Fruit fly (Drosophila melanogaster): ENCODE measurements around the gene CG43220.

dm6 chr2L:17498721-17499120, 12.4 kb downstream of the CG43220 start, which contains the start of gene CG15142:
- no peak for TF ChIP-seq Gug (GFP tag; IDR thresholded peaks at IDR 0.05)
- no peak for TF ChIP-seq Ets21C (GFP tag; optimal IDR thresholded peaks at IDR 0.05)
- TF ChIP-seq CG11294 (GFP tag; IDR thresholded peaks at IDR 0.05), result no peak
- TF ChIP-seq CG7368 (GFP tag; optimal IDR thresholded peaks at IDR 0.05), result no peak
- TF ChIP-seq fd85E (GFP tag; optimal IDR thresholded peaks at IDR 0.05), result no peak
- no peak for TF ChIP-seq CG1621 (tag; optimal IDR thresholded peaks at IDR 0.05)
- TF ChIP-seq OdsH (GFP tag; optimal IDR thresholded peaks at IDR 0.05), result no peak

All from whole organism, prepupa.